Worm (Caenorhabditis elegans): ENCODE data around the gene T25B9.11.

ce11 chrIV:10798604-10799003 lies 34.3 kb downstream of the T25B9.11 start:
- TF ChIP-seq lin-39 (tag; optimal IDR thresholded peaks at IDR 0.05), result no peak
- TF ChIP-seq nhr-237 (tag; optimal IDR thresholded peaks at IDR 0.05), result no peak
- TF ChIP-seq nhr-43 (tag; optimal IDR thresholded peaks at IDR 0.05; ENCODE audit: poor library complexity, severe bottlenecking), result no peak
- TF ChIP-seq lin-15B (tag; optimal IDR thresholded peaks at IDR 0.05), result no peak
- TF ChIP-seq nhr-11 (tag; optimal IDR thresholded peaks at IDR 0.05), result no peak
- no peak for TF ChIP-seq nhr-77 (tag; optimal IDR thresholded peaks at IDR 0.05)
- no peak for TF ChIP-seq ztf-11 (tag; optimal IDR thresholded peaks at IDR 0.05)
- TF ChIP-seq nhr-67 (tag; optimal IDR thresholded peaks at IDR 0.05), result no peak
- TF ChIP-seq ama-1 (optimal IDR thresholded peaks at IDR 0.05), result no peak
- no peak for TF ChIP-seq unc-39 (tag; optimal IDR thresholded peaks at IDR 0.05)

All from whole organism, L3 larva.